Worm (Caenorhabditis elegans) whole organism, L4/young adult: ENCODE results near the gene agr-1.
A peak's percentile ranks its signal among the peaks of the same experiment; 100 is the strongest.

Experiments used
- W03F9.2 ChIP-seq: fragments of 150-350 bp; optimal IDR thresholded peaks from 2 replicates; lab custom pipeline; 2014; ENCODE audit warnings: missing biosample characterization, missing genetic modification characterization
- dao-5 ChIP-seq: sonication (generic microtip); optimal IDR thresholded peaks from 2 replicates; lab custom pipeline; 2016; ENCODE audit warnings: missing genotype, missing genetic modification characterization, moderate library complexity, missing compliant biosample characterization
- him-1 ChIP-seq: sonication (generic microtip); optimal IDR thresholded peaks from 2 replicates; lab custom pipeline; 2016; ENCODE audit warnings: missing genotype, missing genetic modification reagents, missing genetic modification characterization, missing compliant biosample characterization

The agr-1 gene

ce11 chrII:6754671-6755224, 20.2 kb downstream of the agr-1 start, which contains the start of the genes srx-95 and fis-1:
srx-95 (minus strand) TSS chrII:6754771.
fis-1 (plus strand) TSS chrII:6755174.
- TF ChIP-seq dao-5 (no peak), W03F9.2 (tag; lab: Kevin White, UChicago) (no peak), him-1 (tag; lab: Kevin White, UChicago) (no peak)

- no peak for TF ChIP-seq dao-5
- TF ChIP-seq him-1 (tag; lab: Kevin White, UChicago) = no peak
Observed at ce11 chrII:6752850-6753249, 22.1 kb downstream of the agr-1 start, which contains the start of gene F41G3.21. F41G3.21 (minus strand) TSS chrII:6752950.

- TF ChIP-seq him-1 (tag; lab: Kevin White, UChicago) = no peak
- TF ChIP-seq W03F9.2 (tag; lab: Kevin White, UChicago) = no peak
- no peak for TF ChIP-seq dao-5
Observed at ce11 chrII:6752027-6752426, 22.9 kb downstream of the agr-1 start, which contains the start of gene F41G3.19. F41G3.19 (minus strand) TSS chrII:6752127.

- TF ChIP-seq dao-5 = no peak
- TF ChIP-seq W03F9.2 (tag; lab: Kevin White, UChicago) = no peak
- no peak for TF ChIP-seq him-1 (tag; lab: Kevin White, UChicago)
Observed at ce11 chrII:6750929-6751328, 24.0 kb downstream of the agr-1 start, which contains the start of gene F41G3.20. F41G3.20 (minus strand) TSS chrII:6751029.

- no peak for TF ChIP-seq W03F9.2 (tag; lab: Kevin White, UChicago)
- TF ChIP-seq dao-5 = no peak
- no peak for TF ChIP-seq him-1 (tag; lab: Kevin White, UChicago)
Observed at ce11 chrII:6749422-6749821, 25.6 kb downstream of the agr-1 start, which contains the start of gene F41G3.10. F41G3.10 (minus strand) TSS chrII:6749522.

- TF ChIP-seq dao-5 (no peak), W03F9.2 (tag; lab: Kevin White, UChicago) (no peak), him-1 (tag; lab: Kevin White, UChicago) (no peak)
Observed at ce11 chrII:6746404-6746803, 28.6 kb downstream of the agr-1 start, which contains the start of gene F41G3.5. F41G3.5 (plus strand) TSS chrII:6746704.

ce11 chrII:6745783-6746182, 29.2 kb downstream of the agr-1 start, which contains the start of gene ins-14:
ins-14 (minus strand) TSS chrII:6745814.
- TF ChIP-seq dao-5 (no peak), W03F9.2 (tag; lab: Kevin White, UChicago) (no peak), him-1 (tag; lab: Kevin White, UChicago) (no peak)

ce11 chrII:6744648-6745047, 30.3 kb downstream of the agr-1 start, which contains the start of gene ins-15:
ins-15 (minus strand) TSS chrII:6744748.
- TF ChIP-seq him-1 (tag; lab: Kevin White, UChicago) (no peak), W03F9.2 (tag; lab: Kevin White, UChicago) (no peak), dao-5 (no peak)

ce11 chrII:6742614-6743013, 32.4 kb downstream of the agr-1 start, which contains the start of gene F41G3.6:
F41G3.6 (plus strand) TSS chrII:6742914.
- TF ChIP-seq dao-5 (no peak), W03F9.2 (tag; lab: Kevin White, UChicago) (no peak)

- TF ChIP-seq W03F9.2 (tag; lab: Kevin White, UChicago) (no peak), dao-5 (no peak), him-1 (tag; lab: Kevin White, UChicago) (peak; percentile 12)
Observed at ce11 chrII:6741428-6741827, 33.5 kb downstream of the agr-1 start, which contains the start of gene exos-8. exos-8 (plus strand) TSS chrII:6741691.

- TF ChIP-seq dao-5 = no peak
- TF ChIP-seq W03F9.2 (tag; lab: Kevin White, UChicago) = no peak
- TF ChIP-seq him-1 (tag; lab: Kevin White, UChicago) = no peak
Observed at ce11 chrII:6736604-6737003, 38.4 kb downstream of the agr-1 start, which contains the start of gene T14B4.1. T14B4.1 (plus strand) TSS chrII:6736904.

- TF ChIP-seq W03F9.2 (tag; lab: Kevin White, UChicago) (no peak), him-1 (tag; lab: Kevin White, UChicago) (no peak), dao-5 (no peak)
Observed at ce11 chrII:6736066-6736465, 38.9 kb downstream of the agr-1 start, which contains the start of gene mrps-18.C. mrps-18.C (plus strand) TSS chrII:6736203.

- TF ChIP-seq W03F9.2 (tag; lab: Kevin White, UChicago) (peak; percentile 46), dao-5 (no peak)
Observed at ce11 chrII:6734674-6735073, 40.3 kb downstream of the agr-1 start, which contains the start of gene T14B4.3. T14B4.3 (plus strand) TSS chrII:6734937.

ce11 chrII:6733718-6734117, 41.3 kb downstream of the agr-1 start, which contains the start of gene T14B4.9:
T14B4.9 (minus strand) TSS chrII:6733818.
- no peak for TF ChIP-seq dao-5
- TF ChIP-seq him-1 (tag; lab: Kevin White, UChicago) = no peak
- TF ChIP-seq W03F9.2 (tag; lab: Kevin White, UChicago) = no peak
